Fruit fly (Drosophila melanogaster) whole organism, adult: ENCODE data around the gene Burs.

Source experiments
- CG12768 ChIP-seq: fragments of 200-800 bp; sonication (Bioruptor generic); optimal IDR thresholded peaks from 2 replicates; lab custom pipeline; 2017; ENCODE audit warnings: missing biosample characterization, missing genetic modification characterization, mild to moderate bottlenecking, moderate library complexity, missing genetic modification reagents
- CG14711 ChIP-seq: fragments of 200-800 bp; sonication (Bioruptor generic); optimal IDR thresholded peaks from 2 replicates; lab custom pipeline; 2018; ENCODE audit warnings: missing biosample characterization, mild to moderate bottlenecking, missing genetic modification characterization, moderate library complexity
- CG1620 ChIP-seq: fragments of 200-800 bp; sonication (Bioruptor generic); optimal IDR thresholded peaks from 2 replicates; lab custom pipeline; 2016; ENCODE audit warnings: missing biosample characterization, missing genetic modification characterization
- CG33017 ChIP-seq: fragments of 200-800 bp; sonication (Bioruptor generic); optimal IDR thresholded peaks from 2 replicates; lab custom pipeline; 2018; ENCODE audit warnings: missing biosample characterization, mild to moderate bottlenecking, missing genetic modification characterization, moderate library complexity
- CG7045 ChIP-seq: fragments of 200-800 bp; sonication (Bioruptor generic); optimal IDR thresholded peaks from 2 replicates; lab custom pipeline; 2017; ENCODE audit warnings: missing biosample characterization, mild to moderate bottlenecking, missing genetic modification characterization
- Clk ChIP-seq: fragments of 200-800 bp; sonication (Bioruptor generic); optimal IDR thresholded peaks from 2 replicates; lab custom pipeline; 2017; ENCODE audit warnings: missing biosample characterization, missing genetic modification characterization
- cic ChIP-seq: fragments of 200-800 bp; sonication (Bioruptor generic); optimal IDR thresholded peaks from 2 replicates; lab custom pipeline; 2017; ENCODE audit warnings: missing biosample characterization, mild to moderate bottlenecking, missing genetic modification characterization, moderate library complexity
- cnc ChIP-seq, 2 experiments: fragments of >200 bp; optimal IDR thresholded peaks; 2 replicates each; lab custom pipeline; 2017
- kay ChIP-seq: fragments of 200-800 bp; sonication (Bioruptor generic); peaks from one replicate; lab custom pipeline; 2016; ENCODE audit warnings: missing biosample characterization, missing genetic modification characterization, borderline replicate concordance
- ovo ChIP-seq: fragments of 200-800 bp; sonication (Bioruptor generic); optimal IDR thresholded peaks from 2 replicates; lab custom pipeline; 2016; ENCODE audit warnings: missing biosample characterization, missing genetic modification characterization
- toe ChIP-seq: fragments of 200-800 bp; sonication (Bioruptor generic); optimal IDR thresholded peaks from 2 replicates; lab custom pipeline; 2016; ENCODE audit warnings: missing biosample characterization, missing genetic modification characterization

dm6 chr3R:21740766-21741350 is 28.5 kb upstream of the Burs start:
- TF ChIP-seq CG7045 (GFP tag; lab: Kevin White, UChicago) (no peak), ovo (GFP tag; lab: Kevin White, UChicago) (no peak), toe (GFP tag; lab: Kevin White, UChicago) (no peak), CG33017 (no peak), cnc (optimal IDR thresholded peaks at IDR 0.05; lab: Kevin White, UChicago) (no peak), CG12768 (GFP tag; lab: Kevin White, UChicago) (no peak), CG1620 (GFP tag; lab: Kevin White, UChicago) (no peak), kay (GFP tag; lab: Kevin White, UChicago) (peak; percentile 95), Clk (GFP tag; lab: Kevin White, UChicago) (no peak), CG14711 (tag; lab: Kevin White, UChicago) (no peak), cic (peak; percentile 72)
